Fruit fly (Drosophila melanogaster) whole organism, embryonic: Measurements from ENCODE around the gene Hayan.

Experiments used
- Antp ChIP-seq: fragments of 200-800 bp; sonication (Bioruptor generic); optimal IDR thresholded peaks from 3 replicates; lab custom pipeline; 2016; ENCODE audit warnings: missing biosample characterization, missing genetic modification characterization
- Atf-2 ChIP-seq: fragments of 200-800 bp; sonication (Bioruptor generic); optimal IDR thresholded peaks from 2 replicates; lab custom pipeline; 2016; ENCODE audit warnings: missing biosample characterization, missing genetic modification characterization
- BEAF-32 ChIP-seq: fragments of 200-800 bp; sonication (Bioruptor generic); optimal IDR thresholded peaks from 3 replicates; lab custom pipeline; 2017; ENCODE audit warnings: missing biosample characterization, missing genetic modification characterization, mild to moderate bottlenecking, moderate library complexity, missing genetic modification reagents
- Bdp1 ChIP-seq: fragments of 200-800 bp; sonication (Bioruptor generic); optimal IDR thresholded peaks from 3 replicates; lab custom pipeline; 2016; ENCODE audit warnings: missing biosample characterization, missing genetic modification characterization
- Blimp-1 ChIP-seq: fragments of 200-800 bp; sonication (Bioruptor generic); optimal IDR thresholded peaks from 3 replicates; lab custom pipeline; 2018; ENCODE audit warnings: missing biosample characterization, missing genetic modification characterization, mild to moderate bottlenecking, moderate library complexity, missing genetic modification reagents
- CG10267 ChIP-seq: fragments of 200-800 bp; sonication (Bioruptor generic); optimal IDR thresholded peaks from 2 replicates; lab custom pipeline; 2018; ENCODE audit warnings: missing biosample characterization, mild to moderate bottlenecking, missing genetic modification characterization, moderate library complexity
- CG11695 ChIP-seq: fragments of 200-800 bp; sonication (Bioruptor generic); IDR thresholded peaks from 3 replicates; pipeline ENCODE4 v1.3.6; 2022; ENCODE audit warnings: missing biosample characterization, missing genetic modification characterization
- CG12104 ChIP-seq: fragments of 200-800 bp; sonication (Bioruptor generic); optimal IDR thresholded peaks from 3 replicates; lab custom pipeline; 2016; ENCODE audit warnings: missing biosample characterization, missing genetic modification characterization
- CG12659 ChIP-seq: fragments of 200-800 bp; sonication (Bioruptor generic); optimal IDR thresholded peaks from 3 replicates; lab custom pipeline; 2017; ENCODE audit warnings: mild to moderate bottlenecking, missing biosample characterization, missing genetic modification reagents, missing genetic modification characterization
- CG12769 ChIP-seq: fragments of 200-800 bp; sonication (Bioruptor generic); optimal IDR thresholded peaks from 2 replicates; lab custom pipeline; 2019; ENCODE audit warnings: missing biosample characterization, mild to moderate bottlenecking, missing genetic modification characterization, moderate library complexity
- CG13894 ChIP-seq: fragments of 200-800 bp; sonication (Bioruptor generic); optimal IDR thresholded peaks from 3 replicates; lab custom pipeline; 2018; ENCODE audit warnings: missing biosample characterization, mild to moderate bottlenecking, missing genetic modification characterization, moderate library complexity
- CG14667 ChIP-seq: fragments of 200-800 bp; sonication (Bioruptor generic); IDR thresholded peaks from 2 replicates; pipeline ENCODE4 v1.3.6; 2022; ENCODE audit warnings: missing biosample characterization, missing genetic modification characterization
- CG1529 ChIP-seq: fragments of 200-800 bp; sonication (Bioruptor generic); optimal IDR thresholded peaks from 3 replicates; lab custom pipeline; 2018; ENCODE audit warnings: missing biosample characterization, missing genetic modification characterization
- CG15696 ChIP-seq: fragments of 200-800 bp; sonication (Bioruptor generic); optimal IDR thresholded peaks from 2 replicates; lab custom pipeline; 2019; ENCODE audit warnings: missing biosample characterization, mild to moderate bottlenecking, missing genetic modification characterization, moderate library complexity
- CG17328 ChIP-seq: fragments of 200-800 bp; sonication (Bioruptor generic); IDR thresholded peaks from 2 replicates; pipeline ENCODE4 v1.3.6; 2022; ENCODE audit warnings: missing biosample characterization, missing genetic modification characterization
- CG18599 ChIP-seq: fragments of 200-800 bp; sonication (Bioruptor generic); optimal IDR thresholded peaks from 3 replicates; lab custom pipeline; 2017; ENCODE audit warnings: missing biosample characterization, missing genetic modification characterization, mild to moderate bottlenecking, moderate library complexity, missing genetic modification reagents
- CG34376 ChIP-seq: fragments of 200-800 bp; sonication (Bioruptor generic); optimal IDR thresholded peaks from 2 replicates; lab custom pipeline; 2018; ENCODE audit warnings: missing biosample characterization, mild to moderate bottlenecking, missing genetic modification characterization
- CG3838 ChIP-seq: fragments of 200-800 bp; sonication (Bioruptor generic); optimal IDR thresholded peaks from 3 replicates; lab custom pipeline; 2016; ENCODE audit warnings: missing biosample characterization, missing genetic modification characterization
- CG4617 ChIP-seq: fragments of 200-800 bp; sonication (Bioruptor generic); optimal IDR thresholded peaks from 3 replicates; lab custom pipeline; 2016; ENCODE audit warnings: missing biosample characterization, missing genetic modification characterization, borderline replicate concordance
- CG5953 ChIP-seq: fragments of 200-800 bp; sonication (Bioruptor generic); IDR thresholded peaks from 2 replicates; pipeline ENCODE4 v1.3.6; 2022; ENCODE audit warnings: missing biosample characterization, missing genetic modification characterization
- CG6175 ChIP-seq: fragments of 200-800 bp; sonication (Bioruptor generic); IDR thresholded peaks from 3 replicates; pipeline ENCODE4 v1.3.6; 2022; ENCODE audit warnings: missing biosample characterization, missing genetic modification characterization
- CG6854 ChIP-seq: fragments of 200-800 bp; sonication (Bioruptor generic); optimal IDR thresholded peaks from 3 replicates; lab custom pipeline; 2017; ENCODE audit warnings: missing biosample characterization, mild to moderate bottlenecking, missing genetic modification characterization
- CG7556 ChIP-seq: fragments of 200-800 bp; sonication (Bioruptor generic); optimal IDR thresholded peaks from 2 replicates; lab custom pipeline; 2017; ENCODE audit warnings: missing biosample characterization, mild to moderate bottlenecking, missing genetic modification characterization
- CG8924 ChIP-seq: fragments of 200-800 bp; optimal IDR thresholded peaks from 3 replicates; lab custom pipeline; 2019; ENCODE audit warnings: missing biosample characterization, mild to moderate bottlenecking, missing genetic modification characterization, moderate library complexity
- D19B ChIP-seq: fragments of 200-800 bp; sonication (Bioruptor generic); optimal IDR thresholded peaks from 2 replicates; lab custom pipeline; 2017; ENCODE audit warnings: missing biosample characterization, mild to moderate bottlenecking, missing genetic modification characterization
- HHEX ChIP-seq: fragments of 200-800 bp; sonication (Bioruptor generic); optimal IDR thresholded peaks from 3 replicates; lab custom pipeline; 2017; ENCODE audit warnings: missing biosample characterization, mild to moderate bottlenecking, missing genetic modification characterization, missing genetic modification reagents
- HLH3B ChIP-seq: fragments of 200-800 bp; sonication (Bioruptor generic); IDR thresholded peaks from 2 replicates; pipeline ENCODE4 v1.3.6; 2022; ENCODE audit warnings: missing biosample characterization, missing genetic modification characterization
- Hr78 ChIP-seq, 2 experiments: fragments of 200-800 bp in 1 of 2; fragments of >200 bp in 1 of 2; sonication (Bioruptor generic) in 1 of 2; optimal IDR thresholded peaks; 2 replicates each; lab custom pipeline; 2017 to 2019; ENCODE audit warnings: missing biosample characterization in 2 of 2, missing genetic modification characterization in 2 of 2, mild to moderate bottlenecking in 1 of 2, moderate library complexity in 1 of 2
- Lim3 ChIP-seq: fragments of 200-800 bp; sonication (Bioruptor generic); IDR thresholded peaks from 2 replicates; pipeline ENCODE4 v1.3.6; 2022; ENCODE audit warnings: missing biosample characterization, missing genetic modification characterization
- Lpt ChIP-seq: fragments of >200 bp; optimal IDR thresholded peaks from 2 replicates; lab custom pipeline; 2018; ENCODE audit warnings: missing biosample characterization, missing genetic modification characterization
- Nf-YB ChIP-seq: fragments of 200-800 bp; sonication (Bioruptor generic); optimal IDR thresholded peaks from 3 replicates; lab custom pipeline; 2019; ENCODE audit warnings: missing biosample characterization, mild to moderate bottlenecking, missing genetic modification characterization, moderate library complexity
- ase ChIP-seq: fragments of 200-800 bp; sonication (Bioruptor generic); IDR thresholded peaks from 3 replicates; pipeline ENCODE4 v1.3.6; 2022; ENCODE audit warnings: missing biosample characterization, missing genetic modification characterization
- bbx ChIP-seq: fragments of 200-800 bp; sonication (Bioruptor generic); IDR thresholded peaks from 2 replicates; pipeline ENCODE4 v1.3.6; 2022; ENCODE audit warnings: missing biosample characterization, missing genetic modification characterization; ENCODE audit not compliant: partially characterized antibody
- bcd ChIP-seq: fragments of 200-800 bp; sonication (Bioruptor generic); optimal IDR thresholded peaks from 2 replicates; lab custom pipeline; 2017; ENCODE audit warnings: missing biosample characterization, mild to moderate bottlenecking, missing genetic modification characterization
- caup ChIP-seq: fragments of 200-800 bp; sonication (Bioruptor generic); optimal IDR thresholded peaks from 3 replicates; lab custom pipeline; 2017; ENCODE audit warnings: missing biosample characterization, mild to moderate bottlenecking, missing genetic modification characterization, moderate library complexity; ENCODE audit not compliant: severe bottlenecking
- dimm ChIP-seq: fragments of 200-800 bp; sonication (Bioruptor generic); IDR thresholded peaks from 2 replicates; pipeline ENCODE4 v1.3.6; 2022; ENCODE audit warnings: missing biosample characterization, missing genetic modification characterization
- dm ChIP-seq: fragments of 200-800 bp; sonication (Bioruptor generic); optimal IDR thresholded peaks from 3 replicates; lab custom pipeline; 2016; ENCODE audit warnings: missing biosample characterization, missing genetic modification characterization
- ewg ChIP-seq: fragments of 200-800 bp; sonication (Bioruptor generic); optimal IDR thresholded peaks from 3 replicates; lab custom pipeline; 2017; ENCODE audit warnings: mild to moderate bottlenecking, missing biosample characterization, missing genetic modification reagents, missing genetic modification characterization
- grn ChIP-seq: fragments of 200-800 bp; sonication (Bioruptor generic); optimal IDR thresholded peaks from 3 replicates; lab custom pipeline; 2017; ENCODE audit warnings: missing biosample characterization, missing genetic modification characterization
- inv ChIP-seq: fragments of 200-800 bp; sonication (Bioruptor generic); IDR thresholded peaks from 2 replicates; pipeline ENCODE4 v1.3.6; 2022; ENCODE audit warnings: missing biosample characterization, missing genetic modification characterization; ENCODE audit not compliant: partially characterized antibody
- jigr1 ChIP-seq: fragments of 200-800 bp; sonication (Bioruptor generic); IDR thresholded peaks from 3 replicates; pipeline ENCODE4 v1.3.6; 2022; ENCODE audit warnings: missing biosample characterization, missing genetic modification characterization
- mirr ChIP-seq: fragments of 200-800 bp; sonication (Bioruptor generic); optimal IDR thresholded peaks from 3 replicates; lab custom pipeline; 2018; ENCODE audit warnings: missing biosample characterization, mild to moderate bottlenecking, missing genetic modification characterization
- pnt ChIP-seq: fragments of 200-800 bp; sonication (Bioruptor generic); optimal IDR thresholded peaks from 3 replicates; lab custom pipeline; 2016; ENCODE audit warnings: missing biosample characterization, missing genetic modification characterization
- sens ChIP-seq: fragments of 200-800 bp; sonication (Bioruptor generic); peaks from one replicate; lab custom pipeline; 2016; ENCODE audit warnings: missing biosample characterization, missing genetic modification characterization
- tio ChIP-seq: fragments of 200-800 bp; sonication (Bioruptor generic); optimal IDR thresholded peaks from 2 replicates; lab custom pipeline; 2017; ENCODE audit warnings: missing biosample characterization, missing genetic modification characterization, inconsistent platforms
- tll ChIP-seq, 2 experiments: fragments of 200-800 bp in 1 of 2; fragments of >200 bp in 1 of 2; sonication (Bioruptor generic) in 1 of 2; optimal IDR thresholded peaks; 2 replicates each; lab custom pipeline; 2017 to 2019; ENCODE audit warnings: missing biosample characterization in 2 of 2, missing genetic modification characterization in 2 of 2, mild to moderate bottlenecking in 1 of 2, moderate library complexity in 1 of 2
- tna ChIP-seq: fragments of 200-800 bp; sonication (Bioruptor generic); IDR thresholded peaks from 2 replicates; pipeline ENCODE4 v1.3.6; 2022; ENCODE audit warnings: missing biosample characterization, missing genetic modification characterization; ENCODE audit not compliant: partially characterized antibody
- vnd ChIP-seq: fragments of 200-800 bp; sonication (Bioruptor generic); IDR thresholded peaks from 3 replicates; pipeline ENCODE4 v1.3.6; 2022; ENCODE audit warnings: missing biosample characterization, missing genetic modification characterization; ENCODE audit not compliant: partially characterized antibody

Gene Hayan

dm6 chrX:18524594-18525266, 41.2 kb upstream of the Hayan start (continued):
- TF ChIP-seq Hr78 (GFP tag; optimal IDR thresholded peaks at IDR 0.05; lab: Kevin White, UChicago) (peak in 1 of 2 experiments; percentile 21), Lpt (GFP tag; lab: Kevin White, UChicago) (no peak), sens (GFP tag; lab: Kevin White, UChicago) (peak; percentile 84), Antp (GFP tag; lab: Kevin White, UChicago) (no peak), CG5953 (GFP tag; lab: Robert Waterston, UW) (no peak), CG12659 (GFP tag; lab: Kevin White, UChicago) (peak; percentile 22), Nf-YB (GFP tag; lab: Kevin White, UChicago) (peak; percentile 10), CG10267 (tag; lab: Kevin White, UChicago) (peak; percentile 62), CG18599 (GFP tag; lab: Kevin White, UChicago) (peak; percentile 50), CG6175 (GFP tag; lab: Robert Waterston, UW) (no peak), CG15696 (tag; lab: Kevin White, UChicago) (peak; percentile 63), dimm (GFP tag; lab: Robert Waterston, UW) (no peak), CG14667 (GFP tag; lab: Robert Waterston, UW) (0 out of 2 replicates have a peak, but pooled peaks have one; percentile 8), HHEX (peak; percentile 29), pnt (GFP tag; lab: Kevin White, UChicago) (no peak), vnd (GFP tag; lab: Robert Waterston, UW) (no peak), inv (GFP tag; lab: Robert Waterston, UW) (no peak), mirr (GFP tag; lab: Kevin White, UChicago) (no peak), BEAF-32 (GFP tag; lab: Kevin White, UChicago) (no peak), dm (GFP tag; lab: Kevin White, UChicago) (no peak), CG1529 (GFP tag; lab: Kevin White, UChicago) (no peak), bcd (GFP tag; lab: Kevin White, UChicago) (peak; percentile 51), Bdp1 (GFP tag; lab: Kevin White, UChicago) (no peak), CG11695 (0 out of 3 replicates have a peak, but pooled peaks have one; percentile 49), bbx (no peak), ewg (GFP tag; lab: Kevin White, UChicago) (peak; percentile 4), Lim3 (GFP tag; lab: Robert Waterston, UW) (no peak), CG3838 (GFP tag; lab: Kevin White, UChicago) (no peak), CG8924 (tag; lab: Kevin White, UChicago) (peak; percentile 57), Blimp-1 (GFP tag; lab: Kevin White, UChicago) (peak; percentile 59), grn (no peak), CG6854 (no peak), CG12104 (GFP tag; lab: Kevin White, UChicago) (peak; percentile 35), D19B (GFP tag; lab: Kevin White, UChicago) (no peak), CG7556 (GFP tag; lab: Kevin White, UChicago) (peak; percentile 57), tio (GFP tag; lab: Kevin White, UChicago) (no peak), CG34376 (no peak), tna (GFP tag; lab: Robert Waterston, UW) (no peak), CG4617 (GFP tag; lab: Kevin White, UChicago) (no peak), CG12769 (tag; lab: Kevin White, UChicago) (no peak), CG17328 (GFP tag; lab: Robert Waterston, UW) (no peak), Atf-2 (GFP tag; lab: Kevin White, UChicago) (no peak), caup (GFP tag; lab: Kevin White, UChicago) (no peak), tll (GFP tag; optimal IDR thresholded peaks at IDR 0.05; lab: Kevin White, UChicago) (no peak), jigr1 (GFP tag; lab: Robert Waterston, UW) (no peak), ase (GFP tag; lab: Robert Waterston, UW) (no peak), CG13894 (tag; lab: Kevin White, UChicago) (no peak), HLH3B (GFP tag; lab: Robert Waterston, UW) (no peak)
